Fruit fly (Drosophila melanogaster): ENCODE results near the gene CG13299.

CG13299 gene

dm6 chr3L:6200173-6200572, 32.0 kb downstream of the CG13299 start, which contains the start of gene CG8219:
Gene CG8219, plus strand, starts transcription at chr3L:6200473.
- TF ChIP-seq HLH106 (tag; optimal IDR thresholded peaks at IDR 0.05) (no peak), Hnf4 (GFP tag; optimal IDR thresholded peaks at IDR 0.05) (no peak), rgr (GFP tag; optimal IDR thresholded peaks at IDR 0.05) (no peak), lola (GFP tag; optimal IDR thresholded peaks at IDR 0.05) (no peak), Hr83 (GFP tag; optimal IDR thresholded peaks at IDR 0.05; ENCODE audit: poor library complexity, severe bottlenecking) (no peak), N (GFP tag; optimal IDR thresholded peaks at IDR 0.05) (no peak), Hr78 (GFP tag; optimal IDR thresholded peaks at IDR 0.05) (no peak), Myc (optimal IDR thresholded peaks at IDR 0.05) (no peak)

DNA sequence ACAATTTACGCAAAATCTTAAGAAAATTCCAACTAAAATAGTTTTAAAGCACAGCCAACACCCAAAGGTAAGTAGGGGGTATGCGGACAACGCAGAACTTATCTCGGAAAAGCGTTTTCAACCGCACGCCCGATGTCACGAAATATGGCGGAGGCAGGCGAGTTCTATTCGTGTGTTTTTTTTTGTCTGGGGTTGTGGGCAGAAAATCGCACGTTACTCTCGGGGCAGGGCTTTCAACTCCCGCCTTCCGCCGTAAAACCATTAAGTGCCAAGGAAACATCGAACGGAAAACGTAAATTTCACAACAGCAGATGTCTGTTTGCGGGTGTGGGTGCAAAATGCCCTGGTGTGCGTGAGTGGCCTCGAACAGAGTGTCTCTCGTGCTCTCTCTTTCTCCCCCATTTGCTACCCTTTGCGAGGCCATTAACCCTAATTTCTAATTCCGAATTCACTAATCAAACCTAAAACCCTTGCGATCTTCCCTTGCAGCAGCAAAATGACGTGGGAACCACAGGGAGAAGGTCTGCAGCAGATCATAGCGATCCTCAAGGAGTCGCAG, 38.5 kb downstream of the CG13299 start:
- TF ChIP-seq OdsH (GFP tag; optimal IDR thresholded peaks at IDR 0.05), result no peak
- TF ChIP-seq HLH106 (tag; optimal IDR thresholded peaks at IDR 0.05), result no peak
- no peak for TF ChIP-seq Dfd (GFP tag; optimal IDR thresholded peaks at IDR 0.05)

DNA sequence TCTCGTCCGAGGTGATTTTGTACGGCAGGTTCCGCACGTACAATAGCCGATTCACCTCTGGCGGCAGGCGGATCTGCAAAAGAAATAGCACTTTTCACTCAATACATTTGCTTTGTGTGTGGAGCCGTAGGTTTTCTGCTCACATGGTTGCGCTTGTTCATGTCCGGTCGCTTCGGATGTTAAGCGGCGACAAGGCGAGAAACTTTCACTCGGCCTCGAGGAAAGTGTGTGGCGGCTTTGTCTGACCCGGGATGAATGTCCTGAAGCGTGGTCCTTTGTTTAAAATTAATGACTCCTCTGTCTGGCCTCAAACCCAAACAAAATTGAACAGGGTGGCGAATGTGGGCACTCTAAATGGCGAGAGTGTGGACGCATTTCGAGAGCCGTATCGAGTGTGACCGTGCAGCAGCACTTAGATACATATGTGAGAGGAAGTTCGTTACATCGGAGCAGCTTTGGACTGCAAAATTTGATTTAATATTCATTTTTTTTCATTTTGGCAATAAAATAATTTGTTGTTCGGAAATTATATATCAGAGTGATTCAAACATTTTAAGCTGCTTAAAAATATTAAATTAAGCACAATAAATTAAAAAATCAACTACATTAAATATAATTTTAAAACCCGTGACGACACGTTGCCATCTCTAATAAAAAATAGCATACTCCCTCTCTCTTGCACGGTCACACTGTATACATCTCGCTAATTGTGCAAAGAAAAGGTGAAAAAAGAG, 39.2 kb downstream of the CG13299 start, which contains the start of the genes Sf3b6 and Tnpo:
Sf3b6 (minus strand) TSS at position 358 of the 734 bp plus-strand sequence.
Tnpo (plus strand) TSS at position 659 of the 734 bp plus-strand sequence.
- peak; percentile 91 for TF ChIP-seq HLH106 (tag; optimal IDR thresholded peaks at IDR 0.05)
- TF ChIP-seq h (GFP tag; optimal IDR thresholded peaks at IDR 0.05), result peak; percentile 87
- TF ChIP-seq sv (GFP tag; optimal IDR thresholded peaks at IDR 0.05), result peak; percentile 78
- no peak for TF ChIP-seq br (GFP tag; optimal IDR thresholded peaks at IDR 0.05)
- no peak for TF ChIP-seq GATAd (GFP tag; optimal IDR thresholded peaks at IDR 0.05)
- TF ChIP-seq Dif (GFP tag; optimal IDR thresholded peaks at IDR 0.05; ENCODE audit: partially characterized antibody), result no peak
- TF ChIP-seq dl (GFP tag; optimal IDR thresholded peaks at IDR 0.05; ENCODE audit: insufficient read depth in 1 of 2, partially characterized antibody in 2 of 2), result no peak
- peak; percentile 88 for TF ChIP-seq woc (GFP tag; optimal IDR thresholded peaks at IDR 0.05)
- TF ChIP-seq fru (GFP tag; optimal IDR thresholded peaks at IDR 0.05), result no peak
- TF ChIP-seq N (GFP tag; optimal IDR thresholded peaks at IDR 0.05), result no peak
- TF ChIP-seq Abd-B (GFP tag; optimal IDR thresholded peaks at IDR 0.05), result no peak
- TF ChIP-seq Jra (GFP tag; optimal IDR thresholded peaks at IDR 0.05), result peak; percentile 54
- TF ChIP-seq psq (GFP tag; optimal IDR thresholded peaks at IDR 0.05), result peak; percentile 83
- TF ChIP-seq Myc (optimal IDR thresholded peaks at IDR 0.05), result peak; percentile 12
- peak; percentile 73 for TF ChIP-seq Hnf4 (GFP tag; optimal IDR thresholded peaks at IDR 0.05)
- no peak for TF ChIP-seq tai (GFP tag; optimal IDR thresholded peaks at IDR 0.05)
- TF ChIP-seq lola (GFP tag; optimal IDR thresholded peaks at IDR 0.05), result no peak
- TF ChIP-seq Sp1 (GFP tag; optimal IDR thresholded peaks at IDR 0.05), result peak; percentile 83
- peak; percentile 84 for TF ChIP-seq dmrt93B (GFP tag; optimal IDR thresholded peaks at IDR 0.05)
- peak; percentile 55 for TF ChIP-seq dsf (GFP tag; optimal IDR thresholded peaks at IDR 0.05; ENCODE audit: borderline replicate concordance)
- TF ChIP-seq pan (optimal IDR thresholded peaks at IDR 0.05), result no peak
- no peak for TF ChIP-seq Hr78 (GFP tag; optimal IDR thresholded peaks at IDR 0.05)
- no peak for TF ChIP-seq CG32264 (GFP tag; optimal IDR thresholded peaks at IDR 0.05)
- TF ChIP-seq Hr83 (GFP tag; optimal IDR thresholded peaks at IDR 0.05; ENCODE audit: poor library complexity, severe bottlenecking), result peak; percentile 34
- TF ChIP-seq CG9705 (GFP tag; optimal IDR thresholded peaks at IDR 0.05), result peak; percentile 82
- no peak for TF ChIP-seq CrebA (GFP tag; optimal IDR thresholded peaks at IDR 0.05; ENCODE audit: borderline replicate concordance)
- no peak for TF ChIP-seq Mio (GFP tag; optimal IDR thresholded peaks at IDR 0.05)
- peak; percentile 80 for TF ChIP-seq OdsH (GFP tag; optimal IDR thresholded peaks at IDR 0.05)
- no peak for TF ChIP-seq usp (GFP tag; optimal IDR thresholded peaks at IDR 0.05)
- no peak for TF ChIP-seq jim (GFP tag; optimal IDR thresholded peaks at IDR 0.05)
- no peak for TF ChIP-seq Dfd (GFP tag; optimal IDR thresholded peaks at IDR 0.05)
- TF ChIP-seq rgr (GFP tag; optimal IDR thresholded peaks at IDR 0.05), result peak; percentile 86
- peak; percentile 80 for TF ChIP-seq ey (GFP tag; optimal IDR thresholded peaks at IDR 0.05)
- no peak for TF ChIP-seq brk (GFP tag; optimal IDR thresholded peaks at IDR 0.05)
- TF ChIP-seq Vsx2 (GFP tag; optimal IDR thresholded peaks at IDR 0.05; ENCODE audit: partially characterized antibody), result no peak
- TF ChIP-seq foxo (GFP tag; optimal IDR thresholded peaks at IDR 0.05), result peak in 1 of 2 experiments; percentile 88
- no peak for TF ChIP-seq sage (GFP tag; optimal IDR thresholded peaks at IDR 0.05)
- TF ChIP-seq Rel (GFP tag; optimal IDR thresholded peaks at IDR 0.05), result no peak
- TF ChIP-seq Rel (tag; optimal IDR thresholded peaks at IDR 0.05), result peak; percentile 26

Data from whole organism, wandering third instar larva.